Fruit fly (Drosophila melanogaster): ENCODE measurements around the gene CG9953.

Gene CG9953

DNA sequence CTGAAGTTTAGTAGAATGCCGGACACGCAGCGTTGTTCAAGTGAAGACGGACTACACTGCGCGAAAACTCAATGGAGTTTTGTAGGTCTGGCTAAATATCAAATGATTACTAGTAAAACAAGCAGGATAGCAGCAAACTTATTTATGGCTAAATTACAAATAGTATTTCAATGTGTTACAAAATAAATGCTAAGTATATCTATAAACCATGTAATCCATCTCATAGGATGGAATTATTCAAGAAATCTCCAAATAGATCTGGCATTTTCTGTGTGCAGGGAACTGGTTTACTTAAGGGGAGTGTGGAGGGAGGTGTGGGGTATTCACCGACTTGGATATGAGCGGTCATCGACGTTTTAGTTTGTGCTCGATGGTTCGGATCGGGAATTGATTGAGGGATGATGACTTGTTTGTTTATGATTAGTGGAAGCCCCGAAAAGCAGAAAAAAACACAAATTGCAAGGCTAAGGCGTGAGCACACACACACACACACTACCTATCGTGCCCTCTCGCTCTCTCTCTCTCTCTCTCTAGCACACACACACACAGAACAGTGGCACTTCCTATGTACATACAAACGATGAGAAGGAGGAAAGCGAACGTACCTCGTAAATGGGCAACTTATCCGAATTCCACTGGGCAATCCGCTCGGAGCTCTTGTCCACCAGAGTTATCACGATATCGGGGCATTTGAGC, 5.5 kb upstream of the CG9953 start (continued):
- no peak for TF ChIP-seq hbn (GFP tag; IDR thresholded peaks at IDR 0.05; ENCODE audit: partially characterized antibody)
- peak; percentile 65 for TF ChIP-seq ap (GFP tag; IDR thresholded peaks at IDR 0.05)
- peak; percentile 54 for TF ChIP-seq CG6765 (GFP tag; optimal IDR thresholded peaks at IDR 0.05)
- TF ChIP-seq cato (GFP tag; optimal IDR thresholded peaks at IDR 0.05; ENCODE audit: borderline replicate concordance): peak; percentile 66
- TF ChIP-seq CG1602 (GFP tag; optimal IDR thresholded peaks at IDR 0.05): peak; percentile 77
- peak; percentile 83 for TF ChIP-seq slp2 (GFP tag; optimal IDR thresholded peaks at IDR 0.05)
- TF ChIP-seq Fer3 (tag; optimal IDR thresholded peaks at IDR 0.05): peak; percentile 80
- TF ChIP-seq CG11093 (GFP tag; IDR thresholded peaks at IDR 0.05): 0 out of 3 replicates have a peak, but pooled peaks have one; percentile 53
- peak; percentile 48 for TF ChIP-seq NK7.1 (GFP tag; optimal IDR thresholded peaks at IDR 0.05)
- peak; percentile 40 for TF ChIP-seq CG15011 (GFP tag; optimal IDR thresholded peaks at IDR 0.05)
- TF ChIP-seq CG30020 (tag; optimal IDR thresholded peaks at IDR 0.05): peak; percentile 44
- TF ChIP-seq Ets65A (GFP tag): peak; percentile 95
- TF ChIP-seq Atf6 (GFP tag; IDR thresholded peaks at IDR 0.05): peak; percentile 76
- TF ChIP-seq pita (GFP tag; optimal IDR thresholded peaks at IDR 0.05): no peak
- peak; percentile 86 for TF ChIP-seq phol (tag; optimal IDR thresholded peaks at IDR 0.05)
- TF ChIP-seq CG34224 (GFP tag; IDR thresholded peaks at IDR 0.05; ENCODE audit: partially characterized antibody): peak; percentile 11; the same call in 1 of the 3 replicates
- TF ChIP-seq Camta (GFP tag; optimal IDR thresholded peaks at IDR 0.05): peak; percentile 87
- TF ChIP-seq CG8478 (optimal IDR thresholded peaks at IDR 0.05): peak; percentile 86
- no peak for TF ChIP-seq Jarid2 (GFP tag; optimal IDR thresholded peaks at IDR 0.05)
- TF ChIP-seq kay (GFP tag; optimal IDR thresholded peaks at IDR 0.05): peak; percentile 66
- TF ChIP-seq lilli (GFP tag; optimal IDR thresholded peaks at IDR 0.05): peak; percentile 83
- peak; percentile 56 for TF ChIP-seq CG9817 (tag; optimal IDR thresholded peaks at IDR 0.05)
- TF ChIP-seq CG11247 (GFP tag; IDR thresholded peaks at IDR 0.05): 0 out of 2 replicates have a peak, but pooled peaks have one; percentile 24
- TF ChIP-seq prd (optimal IDR thresholded peaks at IDR 0.05): no peak
- TF ChIP-seq prd (GFP tag; IDR thresholded peaks at IDR 0.05): peak; percentile 79
- peak; percentile 71 for TF ChIP-seq sob (GFP tag; IDR thresholded peaks at IDR 0.05)
- peak; percentile 81 for TF ChIP-seq Meics (GFP tag; optimal IDR thresholded peaks at IDR 0.05)
- peak in 1 of 3 experiments; percentile 25 for TF ChIP-seq Stat92E (GFP tag; optimal IDR thresholded peaks at IDR 0.05)
- TF ChIP-seq CG4617 (GFP tag; optimal IDR thresholded peaks at IDR 0.05; ENCODE audit: borderline replicate concordance): peak; percentile 11
- peak; percentile 72 for TF ChIP-seq CG1233 (GFP tag; optimal IDR thresholded peaks at IDR 0.05)
- TF ChIP-seq GATAe (GFP tag; conservative IDR thresholded peaks at IDR 0.05): no peak
- no peak for TF ChIP-seq Hr39 (optimal IDR thresholded peaks at IDR 0.05)
- peak; percentile 14 for TF ChIP-seq CG7987 (GFP tag; optimal IDR thresholded peaks at IDR 0.05)
- TF ChIP-seq org-1 (GFP tag; optimal IDR thresholded peaks at IDR 0.05): peak; percentile 82
- peak; percentile 34; the same call in 1 of the 2 replicates for TF ChIP-seq dimm (GFP tag; IDR thresholded peaks at IDR 0.05)
- peak; percentile 71 for TF ChIP-seq Dek (tag; optimal IDR thresholded peaks at IDR 0.05)
- peak; percentile 90 for TF ChIP-seq CG12391 (tag; optimal IDR thresholded peaks at IDR 0.05)
- peak; percentile 82 for TF ChIP-seq ci (GFP tag; IDR thresholded peaks at IDR 0.05)
- TF ChIP-seq CG6791 (GFP tag; IDR thresholded peaks at IDR 0.05; ENCODE audit: partially characterized antibody): no peak
- TF ChIP-seq CG16815 (GFP tag; optimal IDR thresholded peaks at IDR 0.05): peak; percentile 67
- TF ChIP-seq Elba2 (GFP tag; optimal IDR thresholded peaks at IDR 0.05): no peak
- TF ChIP-seq ken (GFP tag; IDR thresholded peaks at IDR 0.05): 0 out of 3 replicates have a peak, but pooled peaks have one; percentile 20
- TF ChIP-seq CG10565 (GFP tag; optimal IDR thresholded peaks at IDR 0.05): no peak
- peak; percentile 70; the same call in 1 of the 3 replicates for TF ChIP-seq so (GFP tag; IDR thresholded peaks at IDR 0.05)
- peak; percentile 35; the same call in 1 of the 2 replicates for TF ChIP-seq danr (GFP tag; IDR thresholded peaks at IDR 0.05)
- TF ChIP-seq CG12155 (GFP tag; optimal IDR thresholded peaks at IDR 0.05): peak; percentile 79
- TF ChIP-seq CkIIα-i1 (GFP tag; IDR thresholded peaks at IDR 0.05): 0 out of 2 replicates have a peak, but pooled peaks have one; percentile 57
- TF ChIP-seq HLH54F (GFP tag; optimal IDR thresholded peaks at IDR 0.05): peak; percentile 75
- peak; percentile 46 for TF ChIP-seq CG3163 (GFP tag; optimal IDR thresholded peaks at IDR 0.05)
- no peak for TF ChIP-seq BEAF-32 (GFP tag; optimal IDR thresholded peaks at IDR 0.05)

Measured in whole organism, embryonic.